Worm (Caenorhabditis elegans) whole organism, late embryonic: ENCODE results near the gene epg-6.
A peak's percentile ranks its signal among the peaks of the same experiment; 100 is the strongest.

Experiments used
- C38D4.7 ChIP-seq: fragments of 200-800 bp; sonication (Bioruptor generic); optimal IDR thresholded peaks from 2 replicates; lab custom pipeline; 2018; ENCODE audit warnings: mild to moderate bottlenecking, missing genetic modification characterization, moderate library complexity, missing compliant biosample characterization
- F13H6.1 ChIP-seq: sonication (generic microtip); optimal IDR thresholded peaks from 2 replicates; lab custom pipeline; 2016; ENCODE audit warnings: missing genetic modification characterization, missing compliant biosample characterization
- K09A11.1 ChIP-seq: sonication (generic microtip); optimal IDR thresholded peaks from 2 replicates; lab custom pipeline; 2017; ENCODE audit warnings: antibody characterized with exemption, mild to moderate bottlenecking, missing genetic modification characterization, missing compliant biosample characterization; ENCODE audit not compliant: insufficient read depth
- T23F11.4 ChIP-seq: fragments of 200-800 bp; sonication (Bioruptor generic); optimal IDR thresholded peaks from 2 replicates; lab custom pipeline; 2018; ENCODE audit warnings: mild to moderate bottlenecking, missing genetic modification characterization, missing compliant biosample characterization
- ceh-18 ChIP-seq: sonication (generic microtip); optimal IDR thresholded peaks from 2 replicates; lab custom pipeline; 2016; ENCODE audit warnings: missing genetic modification characterization, missing compliant biosample characterization
- ceh-19 ChIP-seq: fragments of 200-800 bp; sonication (Bioruptor generic); optimal IDR thresholded peaks from 2 replicates; lab custom pipeline; 2018; ENCODE audit warnings: mild to moderate bottlenecking, missing genetic modification characterization, missing compliant biosample characterization
- ceh-22 ChIP-seq: sonication (generic microtip); optimal IDR thresholded peaks from 2 replicates; lab custom pipeline; 2017; ENCODE audit warnings: missing biosample characterization, missing genetic modification characterization
- ceh-30 ChIP-seq: fragments of 150-350 bp; optimal IDR thresholded peaks from 2 replicates; lab custom pipeline; 2014; ENCODE audit warnings: missing biosample characterization, missing genetic modification characterization
- ceh-31 ChIP-seq: sonication (generic microtip); optimal IDR thresholded peaks from 2 replicates; lab custom pipeline; 2016; ENCODE audit warnings: missing genetic modification characterization, missing compliant biosample characterization
- ceh-34 ChIP-seq: sonication (generic microtip); optimal IDR thresholded peaks from 2 replicates; lab custom pipeline; 2016; ENCODE audit warnings: mild to moderate bottlenecking, missing genetic modification characterization, missing compliant biosample characterization
- ceh-45 ChIP-seq: fragments of 200-800 bp; sonication (Bioruptor generic); IDR thresholded peaks from 2 replicates; pipeline ENCODE4 v1.3.6; 2022; ENCODE audit warnings: missing genetic modification reagents, missing genetic modification characterization, missing compliant biosample characterization
- ceh-48 ChIP-seq: sonication (generic microtip); optimal IDR thresholded peaks from 2 replicates; lab custom pipeline; 2016; ENCODE audit warnings: missing genetic modification characterization, inconsistent platforms, missing compliant biosample characterization
- ceh-6 ChIP-seq: fragments of 200-800 bp; sonication (Bioruptor generic); optimal IDR thresholded peaks from 2 replicates; lab custom pipeline; 2018; ENCODE audit warnings: mild to moderate bottlenecking, missing genetic modification characterization, missing compliant biosample characterization
- ceh-9 ChIP-seq: sonication (generic microtip); optimal IDR thresholded peaks from 2 replicates; lab custom pipeline; 2016; ENCODE audit warnings: mild to moderate bottlenecking, missing genetic modification characterization, inconsistent platforms, missing compliant biosample characterization
- che-1 ChIP-seq: sonication (generic microtip); optimal IDR thresholded peaks from 2 replicates; lab custom pipeline; 2016; ENCODE audit warnings: mild to moderate bottlenecking, missing genetic modification characterization, missing compliant biosample characterization
- dmd-4 ChIP-seq: sonication (generic microtip); optimal IDR thresholded peaks from 2 replicates; lab custom pipeline; 2016; ENCODE audit warnings: borderline replicate concordance, missing genetic modification characterization, missing compliant biosample characterization
- dve-1 ChIP-seq: sonication (generic microtip); optimal IDR thresholded peaks from 2 replicates; lab custom pipeline; 2017; ENCODE audit warnings: antibody characterized with exemption, mild to moderate bottlenecking, missing genetic modification characterization, missing compliant biosample characterization
- elt-2 ChIP-seq: sonication (generic microtip); optimal IDR thresholded peaks from 2 replicates; lab custom pipeline; 2016; ENCODE audit warnings: missing genetic modification reagents, missing genetic modification characterization, missing compliant biosample characterization
- elt-4 ChIP-seq: sonication (generic microtip); optimal IDR thresholded peaks from 2 replicates; lab custom pipeline; 2016; ENCODE audit warnings: missing genetic modification characterization, missing compliant biosample characterization
- ets-4 ChIP-seq: sonication (generic microtip); optimal IDR thresholded peaks from 2 replicates; lab custom pipeline; 2016; ENCODE audit warnings: missing genetic modification characterization, missing compliant biosample characterization
- eyg-1 ChIP-seq: sonication (generic microtip); optimal IDR thresholded peaks from 2 replicates; lab custom pipeline; 2016; ENCODE audit warnings: missing genotype, missing genetic modification characterization, missing compliant biosample characterization
- fkh-10 ChIP-seq: fragments of 150-350 bp; optimal IDR thresholded peaks from 2 replicates; lab custom pipeline; 2014; ENCODE audit warnings: missing biosample characterization, missing genetic modification reagents, missing genetic modification characterization
- gmeb-2 ChIP-seq: sonication (generic microtip); optimal IDR thresholded peaks from 2 replicates; lab custom pipeline; 2016; ENCODE audit warnings: missing genetic modification characterization, inconsistent platforms, missing compliant biosample characterization
- hlh-13 ChIP-seq: fragments of 200-800 bp; sonication (Bioruptor generic); optimal IDR thresholded peaks from 2 replicates; lab custom pipeline; 2018; ENCODE audit warnings: mild to moderate bottlenecking, missing genetic modification characterization, missing compliant biosample characterization
- hlh-30 ChIP-seq: sonication (generic microtip); optimal IDR thresholded peaks from 2 replicates; lab custom pipeline; 2017; ENCODE audit warnings: antibody characterized with exemption, missing genetic modification characterization, missing compliant biosample characterization; ENCODE audit not compliant: insufficient read depth
- hlh-6 ChIP-seq: sonication (generic microtip); optimal IDR thresholded peaks from 2 replicates; lab custom pipeline; 2016; ENCODE audit warnings: missing genotype, missing genetic modification characterization, missing compliant biosample characterization
- hlh-8 ChIP-seq: sonication (generic microtip); optimal IDR thresholded peaks from 2 replicates; lab custom pipeline; 2016; ENCODE audit warnings: missing genotype, missing genetic modification characterization, missing compliant biosample characterization
- lim-6 ChIP-seq: sonication (generic microtip); optimal IDR thresholded peaks from 2 replicates; lab custom pipeline; 2016; ENCODE audit warnings: missing genetic modification characterization, missing compliant biosample characterization
- lin-11 ChIP-seq: fragments of 200-800 bp; sonication (Bioruptor generic); optimal IDR thresholded peaks from 2 replicates; lab custom pipeline; 2018; ENCODE audit warnings: mild to moderate bottlenecking, missing genetic modification characterization, missing compliant biosample characterization
- madf-2 ChIP-seq: sonication (generic microtip); optimal IDR thresholded peaks from 2 replicates; lab custom pipeline; 2017; ENCODE audit warnings: missing genetic modification characterization, missing compliant biosample characterization
- nfya-1 ChIP-seq: sonication (generic microtip); optimal IDR thresholded peaks from 2 replicates; lab custom pipeline; 2017; ENCODE audit warnings: missing genetic modification characterization, mild to moderate bottlenecking, missing compliant biosample characterization, antibody characterized with exemption, moderate library complexity
- nhr-11 ChIP-seq: fragments of 150-350 bp; optimal IDR thresholded peaks from 2 replicates; lab custom pipeline; 2014; ENCODE audit warnings: missing biosample characterization, missing genetic modification characterization
- nhr-232 ChIP-seq: sonication (generic microtip); optimal IDR thresholded peaks from 2 replicates; lab custom pipeline; 2016; ENCODE audit warnings: missing genetic modification characterization, missing compliant biosample characterization
- odd-2 ChIP-seq: sonication (generic microtip); optimal IDR thresholded peaks from 2 replicates; lab custom pipeline; 2017; ENCODE audit warnings: antibody characterized with exemption, mild to moderate bottlenecking, missing genetic modification characterization, missing compliant biosample characterization
- pag-3 ChIP-seq: sonication (generic microtip); optimal IDR thresholded peaks from 2 replicates; lab custom pipeline; 2016; ENCODE audit warnings: missing compliant biosample characterization, missing genetic modification characterization, borderline replicate concordance
- pha-2 ChIP-seq: sonication (generic microtip); optimal IDR thresholded peaks from 2 replicates; lab custom pipeline; 2017; ENCODE audit warnings: mild to moderate bottlenecking, missing genetic modification characterization, missing compliant biosample characterization
- pqm-1 ChIP-seq: sonication (generic microtip); optimal IDR thresholded peaks from 2 replicates; lab custom pipeline; 2016; ENCODE audit warnings: missing genetic modification characterization, missing compliant biosample characterization
- ref-2 ChIP-seq: sonication (generic microtip); optimal IDR thresholded peaks from 2 replicates; lab custom pipeline; 2016; ENCODE audit warnings: missing genetic modification characterization, missing compliant biosample characterization
- rnt-1 ChIP-seq: sonication (generic microtip); optimal IDR thresholded peaks from 2 replicates; lab custom pipeline; 2016; ENCODE audit warnings: missing genetic modification characterization, missing compliant biosample characterization
- sox-2 ChIP-seq: fragments of 200-800 bp; sonication (Bioruptor generic); IDR thresholded peaks from 2 replicates; pipeline ENCODE4 v1.3.6; 2022; ENCODE audit warnings: missing genetic modification reagents, missing genetic modification characterization, missing compliant biosample characterization
- sox-4 ChIP-seq: sonication (generic microtip); optimal IDR thresholded peaks from 2 replicates; lab custom pipeline; 2017; ENCODE audit warnings: mild to moderate bottlenecking, missing genetic modification characterization, inconsistent platforms, missing compliant biosample characterization
- syd-9 ChIP-seq: sonication (generic microtip); optimal IDR thresholded peaks from 2 replicates; lab custom pipeline; 2016; ENCODE audit warnings: mild to moderate bottlenecking, missing genetic modification characterization, moderate library complexity, missing compliant biosample characterization
- tbx-2 ChIP-seq: sonication (generic microtip); optimal IDR thresholded peaks from 2 replicates; lab custom pipeline; 2016; ENCODE audit warnings: missing genetic modification characterization, missing compliant biosample characterization
- ttx-3 ChIP-seq: sonication (generic microtip); optimal IDR thresholded peaks from 2 replicates; lab custom pipeline; 2016; ENCODE audit warnings: missing genetic modification reagents, missing genetic modification characterization, missing compliant biosample characterization
- unc-3 ChIP-seq, 2 experiments: fragments of 200-800 bp in 1 of 2; sonication (Bioruptor generic) in 1 of 2; sonication (generic microtip) in 1 of 2; conservative IDR thresholded peaks in 1 of 2; optimal IDR thresholded peaks in 1 of 2; 2 replicates each; pipeline versions ENCODE4 v1.3.6 to Lab custom; 2016 to 2022; ENCODE audit warnings: missing compliant biosample characterization in 2 of 2, missing genetic modification characterization in 2 of 2, missing genetic modification reagents in 1 of 2
- unc-86 ChIP-seq: sonication (generic microtip); optimal IDR thresholded peaks from 2 replicates; lab custom pipeline; 2016; ENCODE audit warnings: missing genetic modification characterization, missing compliant biosample characterization

Gene epg-6

ce11 chrIII:10629043-10629442 lies 29.1 kb upstream of the epg-6 start, which contains the start of gene swt-4:
Gene swt-4, minus strand, starts transcription at chrIII:10629143.
- TF ChIP-seq K09A11.1 (tag; lab: Kevin White, UChicago) (no peak), ceh-30 (no peak), nhr-11 (tag; lab: Kevin White, UChicago) (no peak), madf-2 (no peak), lim-6 (tag; lab: Kevin White, UChicago) (no peak), lin-11 (no peak), dmd-4 (tag; lab: Kevin White, UChicago) (no peak), tbx-2 (tag; lab: Kevin White, UChicago) (no peak), dve-1 (tag; lab: Kevin White, UChicago) (no peak), sox-2 (GFP tag; lab: Robert Waterston, UW) (no peak), pag-3 (tag; lab: Kevin White, UChicago) (no peak), hlh-8 (tag; lab: Kevin White, UChicago) (no peak), elt-2 (tag; lab: Kevin White, UChicago) (no peak), pqm-1 (tag; lab: Kevin White, UChicago) (no peak), fkh-10 (GFP tag; lab: Kevin White, UChicago) (no peak), sox-4 (no peak), ceh-48 (tag; lab: Kevin White, UChicago) (no peak), ceh-19 (GFP tag; lab: Kevin White, UChicago) (no peak), ceh-6 (GFP tag; lab: Kevin White, UChicago) (no peak)
- TF ChIP-seq, all 69 proteins: peak for 0

ce11 chrIII:10628360-10628759 lies 28.4 kb upstream of the epg-6 start:
- TF ChIP-seq che-1 (tag; lab: Kevin White, UChicago) (no peak), T23F11.4 (GFP tag; lab: Kevin White, UChicago) (no peak), ref-2 (tag; lab: Kevin White, UChicago) (no peak), nfya-1 (peak; percentile 32)
- TF ChIP-seq, all 69 proteins: peak for 1

- TF ChIP-seq ceh-48 (tag; lab: Kevin White, UChicago) (peak; percentile 66), syd-9 (tag; lab: Kevin White, UChicago) (peak; percentile 48), elt-2 (tag; lab: Kevin White, UChicago) (peak; percentile 76), hlh-8 (tag; lab: Kevin White, UChicago) (no peak), elt-4 (no peak), madf-2 (peak; percentile 63), sox-4 (peak; percentile 65), ets-4 (tag; lab: Kevin White, UChicago) (no peak), hlh-13 (GFP tag; lab: Kevin White, UChicago) (peak; percentile 55), ceh-9 (tag; lab: Kevin White, UChicago) (peak; percentile 29), hlh-30 (tag; lab: Kevin White, UChicago) (peak; percentile 40), pha-2 (tag; lab: Kevin White, UChicago) (peak; percentile 67), C38D4.7 (GFP tag; lab: Kevin White, UChicago) (peak; percentile 67), ref-2 (tag; lab: Kevin White, UChicago) (peak; percentile 37), ttx-3 (tag; lab: Kevin White, UChicago) (peak; percentile 50), nhr-232 (tag; lab: Kevin White, UChicago) (peak; percentile 80), odd-2 (peak; percentile 39), ceh-34 (peak; percentile 41), ceh-31 (tag; lab: Kevin White, UChicago) (no peak), ceh-18 (peak; percentile 63), unc-86 (tag; lab: Kevin White, UChicago) (peak; percentile 70), fkh-10 (GFP tag; lab: Kevin White, UChicago) (no peak), pag-3 (tag; lab: Kevin White, UChicago) (no peak), F13H6.1 (no peak), gmeb-2 (tag; lab: Kevin White, UChicago) (peak; percentile 43), sox-2 (GFP tag; lab: Robert Waterston, UW) (peak; percentile 77), rnt-1 (tag; lab: Kevin White, UChicago) (peak; percentile 44), eyg-1 (tag; lab: Kevin White, UChicago) (peak; percentile 31), ceh-22 (no peak), ceh-6 (GFP tag; lab: Kevin White, UChicago) (peak; percentile 76), hlh-6 (tag; lab: Kevin White, UChicago) (peak; percentile 75), unc-3 (GFP tag; conservative IDR thresholded peaks at IDR 0.05; lab: Robert Waterston, UW) (0 out of 2 replicates have a peak, but pooled peaks have one; percentile 34), unc-3 (tag; optimal IDR thresholded peaks at IDR 0.05; lab: Kevin White, UChicago) (peak; percentile 58), ceh-45 (GFP tag; lab: Robert Waterston, UW) (no peak), nfya-1 (peak; percentile 26)
These were observed 24.6 kb upstream of the epg-6 start for ce11 chrIII:10624564-10624963.
